Fruit fly (Drosophila melanogaster): ENCODE measurements around the gene CG31516.

Gene CG31516

DNA sequence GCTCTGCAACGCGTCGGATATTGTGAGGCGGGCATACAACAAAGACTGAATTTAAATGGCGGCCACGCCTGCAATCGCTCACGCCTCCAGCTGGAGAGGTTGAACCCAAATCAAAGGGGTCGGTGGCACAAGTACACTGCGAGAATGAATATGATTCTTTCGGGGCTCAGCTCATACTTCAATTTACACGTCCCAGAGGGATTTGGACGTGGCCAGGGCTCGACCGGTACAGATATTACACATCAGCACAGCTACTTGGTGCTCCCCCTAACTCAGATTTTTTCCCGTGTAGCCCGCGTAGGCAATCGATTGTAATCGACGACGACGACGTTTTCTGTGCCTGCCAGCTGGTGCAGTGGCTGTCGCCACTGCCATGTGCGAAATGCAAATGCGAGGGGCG is 5.9 kb downstream of the CG31516 start (continued):
- TF ChIP-seq CG1603 (tag; optimal IDR thresholded peaks at IDR 0.05) (peak; percentile 92), phol (tag; optimal IDR thresholded peaks at IDR 0.05) (peak; percentile 77), NfI (GFP tag; optimal IDR thresholded peaks at IDR 0.05) (peak; percentile 70), CG8765 (GFP tag; IDR thresholded peaks at IDR 0.05) (peak; percentile 16; the same call in 1 of the 2 replicates), Nf-YC (tag; optimal IDR thresholded peaks at IDR 0.05) (peak; percentile 27), Doc3 (GFP tag; IDR thresholded peaks at IDR 0.05; ENCODE audit: partially characterized antibody) (no peak), CG14860 (GFP tag; IDR thresholded peaks at IDR 0.05; ENCODE audit: partially characterized antibody) (no peak), psq (GFP tag; optimal IDR thresholded peaks at IDR 0.05) (no peak), CG4404 (GFP tag; IDR thresholded peaks at IDR 0.05) (peak; percentile 76), ac (GFP tag; optimal IDR thresholded peaks at IDR 0.05) (no peak), Adf1 (GFP tag; IDR thresholded peaks at IDR 0.05) (peak; percentile 36; the same call in 1 of the 2 replicates), vfl (GFP tag; optimal IDR thresholded peaks at IDR 0.05) (no peak), CG17612 (GFP tag; IDR thresholded peaks at IDR 0.05) (peak; percentile 69; the same call in 1 of the 2 replicates), pho (GFP tag; optimal IDR thresholded peaks at IDR 0.05) (peak; percentile 35), Hey (tag; optimal IDR thresholded peaks at IDR 0.05) (peak; percentile 16), wor (GFP tag; IDR thresholded peaks at IDR 0.05) (peak; percentile 80), Trl (optimal IDR thresholded peaks at IDR 0.05) (no peak), Trl (GFP tag; optimal IDR thresholded peaks at IDR 0.05) (peak; percentile 64), zfh1 (GFP tag; IDR thresholded peaks at IDR 0.05) (peak; percentile 93), chinmo (GFP tag; IDR thresholded peaks at IDR 0.05; ENCODE audit: partially characterized antibody) (no peak), bigmax (GFP tag; optimal IDR thresholded peaks at IDR 0.05) (no peak), pb (GFP tag; optimal IDR thresholded peaks at IDR 0.05) (peak; percentile 76), CG12104 (GFP tag; optimal IDR thresholded peaks at IDR 0.05) (peak; percentile 20), sc (optimal IDR thresholded peaks at IDR 0.05) (no peak), sc (GFP tag; optimal IDR thresholded peaks at IDR 0.05) (peak; percentile 65), CG6813 (GFP tag; optimal IDR thresholded peaks at IDR 0.05) (peak; percentile 63), Dek (tag; optimal IDR thresholded peaks at IDR 0.05) (peak; percentile 44), exex (tag; optimal IDR thresholded peaks at IDR 0.05) (no peak), trh (GFP tag; optimal IDR thresholded peaks at IDR 0.05) (peak; percentile 1), Lhr (GFP tag; optimal IDR thresholded peaks at IDR 0.05) (peak; percentile 29), cg (GFP tag; optimal IDR thresholded peaks at IDR 0.05) (no peak), Meics (GFP tag; optimal IDR thresholded peaks at IDR 0.05) (peak; percentile 57), CoRest (tag; optimal IDR thresholded peaks at IDR 0.05) (peak; percentile 68), eyg (GFP tag; optimal IDR thresholded peaks at IDR 0.05) (peak; percentile 40), sisA (GFP tag; IDR thresholded peaks at IDR 0.05) (peak; percentile 91), CG4328 (GFP tag; optimal IDR thresholded peaks at IDR 0.05) (no peak), Med (GFP tag) (peak; percentile 98), sim (GFP tag; IDR thresholded peaks at IDR 0.05) (0 out of 2 replicates have a peak, but pooled peaks have one; percentile 34), CG11504 (tag; optimal IDR thresholded peaks at IDR 0.05) (peak; percentile 88), pum (GFP tag; optimal IDR thresholded peaks at IDR 0.05) (peak; percentile 76), CG16813 (GFP tag; IDR thresholded peaks at IDR 0.05; ENCODE audit: partially characterized antibody) (no peak), HHEX (GFP tag; optimal IDR thresholded peaks at IDR 0.05) (peak; percentile 81), ase (GFP tag; IDR thresholded peaks at IDR 0.05) (peak; percentile 87), CG7786 (GFP tag; optimal IDR thresholded peaks at IDR 0.05) (peak; percentile 65), Taf1 (GFP tag; IDR thresholded peaks at IDR 0.05) (peak; percentile 52; the same call in 1 of the 2 replicates), lmd (GFP tag; IDR thresholded peaks at IDR 0.05) (peak; percentile 90), ap (GFP tag; IDR thresholded peaks at IDR 0.05) (peak; percentile 83), CG33557 (GFP tag; optimal IDR thresholded peaks at IDR 0.05) (no peak), HLH4C (GFP tag; IDR thresholded peaks at IDR 0.05; ENCODE audit: partially characterized antibody) (no peak), Gsc (GFP tag; IDR thresholded peaks at IDR 0.05) (peak; percentile 79), MBD-R2 (GFP tag; IDR thresholded peaks at IDR 0.05) (peak; percentile 31)
